Worm (Caenorhabditis elegans) whole organism, L1 larva: ENCODE results near the gene T25B2.2.
A peak's percentile ranks its signal among the peaks of the same experiment; 100 is the strongest.

Experiments used
- aly-2 ChIP-seq: fragments of 150-350 bp; optimal IDR thresholded peaks from 2 replicates; lab custom pipeline; 2014; ENCODE audit warnings: missing biosample characterization, missing genetic modification characterization
- ama-1 ChIP-seq: fragments of 150-350 bp; optimal IDR thresholded peaks from 2 replicates; lab custom pipeline; 2014
- nhr-85 ChIP-seq: sonication (generic microtip); peaks from one replicate; lab custom pipeline; 2016; ENCODE audit warnings: missing genetic modification characterization, inconsistent platforms, missing compliant biosample characterization

DNA sequence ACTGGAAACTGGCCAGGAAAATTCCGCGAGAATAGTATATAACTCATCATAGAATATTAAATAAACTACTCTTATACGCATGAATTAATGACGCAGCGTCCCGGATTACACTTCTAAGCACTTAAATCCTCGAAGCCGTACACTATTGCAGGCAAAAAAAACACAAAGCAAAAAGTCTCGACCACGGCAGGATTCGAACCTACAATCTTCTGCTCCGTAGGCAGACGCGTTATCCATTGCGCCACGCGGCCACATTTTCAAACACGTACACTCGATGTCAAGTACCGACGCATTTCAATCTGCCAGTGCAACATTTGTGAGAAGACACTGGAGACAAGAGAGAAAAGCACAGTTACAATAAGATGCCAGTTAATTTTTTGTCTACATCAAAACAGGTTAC is 50.4 kb downstream of the T25B2.2 start:
- TF ChIP-seq aly-2 (tag; lab: Kevin White, UChicago) (no peak), ama-1 (no peak), nhr-85 (peak; percentile 74)
